Fruit fly (Drosophila melanogaster): ENCODE measurements around the gene CG5653.

DNA sequence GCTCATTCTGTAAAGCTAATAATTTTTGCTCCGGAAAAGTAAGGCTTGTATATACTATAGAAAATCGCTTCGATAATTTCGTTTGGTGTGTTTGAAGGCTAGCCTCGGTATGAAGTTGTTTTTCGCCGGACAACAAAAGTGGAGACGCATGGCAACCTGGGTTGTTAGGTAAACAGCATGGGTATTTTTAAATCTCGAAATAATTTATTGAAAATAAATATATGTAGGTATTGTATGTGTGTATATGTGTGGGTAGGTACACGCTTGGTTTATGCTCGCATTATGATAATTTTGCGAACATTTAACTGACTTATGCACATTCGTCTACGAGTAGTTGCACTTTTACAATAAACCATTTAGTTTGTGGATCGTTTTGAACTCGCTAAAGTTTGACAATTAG lies 24.0 kb upstream of the CG5653 start, which contains the start of gene CG5280:
- TF ChIP-seq CG4318 (GFP tag; optimal IDR thresholded peaks at IDR 0.05) (no peak), Hr39 (GFP tag; optimal IDR thresholded peaks at IDR 0.05) (no peak), CG34406 (GFP tag; optimal IDR thresholded peaks at IDR 0.05) (no peak), OdsH (GFP tag; optimal IDR thresholded peaks at IDR 0.05) (no peak), CG11762 (GFP tag; optimal IDR thresholded peaks at IDR 0.05; ENCODE audit: insufficient read depth) (no peak), Sox102F (GFP tag; optimal IDR thresholded peaks at IDR 0.05) (no peak), ss (GFP tag; optimal IDR thresholded peaks at IDR 0.05) (no peak), topi (GFP tag; optimal IDR thresholded peaks at IDR 0.05) (no peak), CG11902 (GFP tag; optimal IDR thresholded peaks at IDR 0.05) (no peak), fd85E (GFP tag; optimal IDR thresholded peaks at IDR 0.05) (no peak), eg (GFP tag; IDR thresholded peaks at IDR 0.05) (no peak), CG6163 (GFP tag; IDR thresholded peaks at IDR 0.05) (no peak)

Measured in whole organism, prepupa.